Fruit fly (Drosophila melanogaster): ENCODE measurements around the gene JIL-1.

JIL-1 gene

DNA sequence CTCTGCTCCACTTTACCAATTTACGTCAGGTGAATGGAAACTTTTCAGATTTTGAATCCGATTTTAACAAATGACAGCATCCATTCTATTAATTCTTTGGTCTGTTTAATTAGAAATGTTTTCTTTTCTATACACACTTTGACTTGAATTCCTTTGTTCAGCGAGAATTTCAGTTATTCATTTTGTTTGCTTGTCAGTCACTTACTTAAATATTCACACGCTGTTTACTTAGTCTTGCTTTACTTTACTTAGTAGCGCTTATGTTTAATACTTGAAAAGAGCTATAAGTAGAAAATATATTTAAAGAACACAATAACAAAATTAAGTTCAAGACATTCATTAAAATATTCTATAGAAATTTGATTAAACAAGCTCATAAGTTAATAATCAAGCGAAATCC is 14.4 kb upstream of the JIL-1 start, which contains the start of gene CG32073:
TSS of gene CG32073 (minus strand) at position 151 of the 400 bp plus-strand sequence.
- TF ChIP-seq fru (GFP tag; optimal IDR thresholded peaks at IDR 0.05) (no peak), woc (GFP tag; optimal IDR thresholded peaks at IDR 0.05) (no peak), ey (GFP tag; optimal IDR thresholded peaks at IDR 0.05) (no peak), dmrt93B (GFP tag; optimal IDR thresholded peaks at IDR 0.05) (no peak), Mio (GFP tag; optimal IDR thresholded peaks at IDR 0.05) (no peak), brk (GFP tag; optimal IDR thresholded peaks at IDR 0.05) (no peak)

DNA sequence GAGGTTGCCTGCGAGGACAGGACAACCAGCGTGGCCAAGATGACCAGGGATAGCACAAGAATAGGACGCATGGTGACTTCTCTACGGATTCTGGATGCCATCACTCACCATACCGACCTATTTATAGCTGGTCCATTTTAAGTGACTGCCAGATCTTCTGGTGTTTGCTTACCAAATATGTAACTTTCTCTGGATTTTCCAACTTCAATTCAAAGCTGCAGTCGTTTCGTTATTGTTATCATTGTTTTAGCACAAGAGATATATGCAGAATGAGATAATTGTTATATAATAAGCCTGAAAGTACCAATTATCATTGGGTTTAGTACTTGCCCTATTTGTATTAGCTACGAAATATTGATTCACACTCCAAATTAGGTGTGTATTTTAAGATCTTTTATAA is 10.8 kb upstream of the JIL-1 start, which contains the start of gene CG32071:
TSS of gene CG32071 (minus strand) at position 101 of the 400 bp plus-strand sequence.
- TF ChIP-seq CG9705 (GFP tag; optimal IDR thresholded peaks at IDR 0.05), result no peak
- no peak for TF ChIP-seq foxo (GFP tag; optimal IDR thresholded peaks at IDR 0.05)
- TF ChIP-seq pan (optimal IDR thresholded peaks at IDR 0.05), result no peak
- TF ChIP-seq fru (GFP tag; optimal IDR thresholded peaks at IDR 0.05), result no peak
- no peak for TF ChIP-seq Sp1 (GFP tag; optimal IDR thresholded peaks at IDR 0.05)

DNA sequence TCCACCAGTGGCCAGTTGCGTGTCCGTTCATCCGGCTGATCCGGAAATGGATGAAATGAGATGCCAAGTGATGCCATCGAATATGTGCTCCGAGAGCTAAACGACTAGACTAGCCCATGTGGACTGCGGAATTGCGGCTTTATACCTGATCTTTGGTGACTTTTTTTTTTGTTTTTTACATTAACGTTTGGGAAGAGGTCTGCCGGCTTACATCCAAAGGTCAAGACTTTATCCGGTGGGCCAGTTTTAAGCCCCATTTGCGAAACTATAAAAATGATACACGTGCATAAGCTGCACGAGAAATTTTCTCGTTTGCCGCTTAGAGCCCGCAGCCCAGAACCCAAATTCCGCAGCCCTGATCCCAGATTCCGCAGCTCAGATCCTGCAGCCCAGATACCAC is 9.9 kb upstream of the JIL-1 start, which contains the start of gene Elo68alpha:
TSS of gene Elo68alpha (minus strand) at position 101 of the 400 bp plus-strand sequence.
- TF ChIP-seq woc (GFP tag; optimal IDR thresholded peaks at IDR 0.05), result no peak
- TF ChIP-seq Sp1 (GFP tag; optimal IDR thresholded peaks at IDR 0.05), result no peak
- no peak for TF ChIP-seq foxo (GFP tag; optimal IDR thresholded peaks at IDR 0.05)
- no peak for TF ChIP-seq Hnf4 (GFP tag; optimal IDR thresholded peaks at IDR 0.05)
- no peak for TF ChIP-seq Myc (optimal IDR thresholded peaks at IDR 0.05)
- no peak for TF ChIP-seq fru (GFP tag; optimal IDR thresholded peaks at IDR 0.05)
- TF ChIP-seq Jra (GFP tag; optimal IDR thresholded peaks at IDR 0.05), result no peak
- TF ChIP-seq CG9705 (GFP tag; optimal IDR thresholded peaks at IDR 0.05), result no peak
- TF ChIP-seq Abd-B (GFP tag; optimal IDR thresholded peaks at IDR 0.05), result no peak

DNA sequence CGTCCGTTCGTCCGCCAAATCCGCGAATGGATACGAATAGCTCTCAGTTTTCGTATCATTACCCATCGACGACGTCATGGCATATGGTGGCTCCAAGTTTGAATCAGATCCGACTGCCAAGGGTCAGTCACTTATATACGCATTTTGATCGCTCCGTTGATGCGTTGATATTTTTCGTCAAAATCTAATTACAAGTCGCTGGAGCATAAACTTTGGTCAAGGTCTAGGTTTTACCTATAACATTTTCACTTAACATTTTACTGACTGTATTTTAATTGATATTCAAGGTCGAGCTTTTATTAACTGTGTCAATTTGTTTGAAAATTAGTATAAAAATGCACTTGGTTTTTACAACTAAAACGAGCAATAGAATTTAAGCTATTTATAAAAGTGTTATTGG is 8.6 kb upstream of the JIL-1 start, which contains the start of gene Elo68beta:
TSS of gene Elo68beta (minus strand) at position 101 of the 400 bp plus-strand sequence.
- no peak for TF ChIP-seq dmrt93B (GFP tag; optimal IDR thresholded peaks at IDR 0.05)
- no peak for TF ChIP-seq dl (GFP tag; optimal IDR thresholded peaks at IDR 0.05; ENCODE audit: insufficient read depth in 1 of 2, partially characterized antibody in 2 of 2)
- TF ChIP-seq Dif (GFP tag; optimal IDR thresholded peaks at IDR 0.05; ENCODE audit: partially characterized antibody), result no peak
- TF ChIP-seq h (GFP tag; optimal IDR thresholded peaks at IDR 0.05), result no peak
- no peak for TF ChIP-seq OdsH (GFP tag; optimal IDR thresholded peaks at IDR 0.05)
- no peak for TF ChIP-seq Hr78 (GFP tag; optimal IDR thresholded peaks at IDR 0.05)
- no peak for TF ChIP-seq Hr83 (GFP tag; optimal IDR thresholded peaks at IDR 0.05; ENCODE audit: poor library complexity, severe bottlenecking)
- TF ChIP-seq Myc (optimal IDR thresholded peaks at IDR 0.05), result no peak
- TF ChIP-seq pan (optimal IDR thresholded peaks at IDR 0.05), result no peak
- no peak for TF ChIP-seq HLH106 (tag; optimal IDR thresholded peaks at IDR 0.05)
- TF ChIP-seq Mio (GFP tag; optimal IDR thresholded peaks at IDR 0.05), result no peak
- TF ChIP-seq Dfd (GFP tag; optimal IDR thresholded peaks at IDR 0.05), result no peak
- no peak for TF ChIP-seq lola (GFP tag; optimal IDR thresholded peaks at IDR 0.05)
- TF ChIP-seq N (GFP tag; optimal IDR thresholded peaks at IDR 0.05), result no peak
- TF ChIP-seq jim (GFP tag; optimal IDR thresholded peaks at IDR 0.05), result no peak
- TF ChIP-seq Hnf4 (GFP tag; optimal IDR thresholded peaks at IDR 0.05), result no peak
- no peak for TF ChIP-seq GATAd (GFP tag; optimal IDR thresholded peaks at IDR 0.05)
- no peak for TF ChIP-seq psq (GFP tag; optimal IDR thresholded peaks at IDR 0.05)
- no peak for TF ChIP-seq Vsx2 (GFP tag; optimal IDR thresholded peaks at IDR 0.05; ENCODE audit: partially characterized antibody)

DNA sequence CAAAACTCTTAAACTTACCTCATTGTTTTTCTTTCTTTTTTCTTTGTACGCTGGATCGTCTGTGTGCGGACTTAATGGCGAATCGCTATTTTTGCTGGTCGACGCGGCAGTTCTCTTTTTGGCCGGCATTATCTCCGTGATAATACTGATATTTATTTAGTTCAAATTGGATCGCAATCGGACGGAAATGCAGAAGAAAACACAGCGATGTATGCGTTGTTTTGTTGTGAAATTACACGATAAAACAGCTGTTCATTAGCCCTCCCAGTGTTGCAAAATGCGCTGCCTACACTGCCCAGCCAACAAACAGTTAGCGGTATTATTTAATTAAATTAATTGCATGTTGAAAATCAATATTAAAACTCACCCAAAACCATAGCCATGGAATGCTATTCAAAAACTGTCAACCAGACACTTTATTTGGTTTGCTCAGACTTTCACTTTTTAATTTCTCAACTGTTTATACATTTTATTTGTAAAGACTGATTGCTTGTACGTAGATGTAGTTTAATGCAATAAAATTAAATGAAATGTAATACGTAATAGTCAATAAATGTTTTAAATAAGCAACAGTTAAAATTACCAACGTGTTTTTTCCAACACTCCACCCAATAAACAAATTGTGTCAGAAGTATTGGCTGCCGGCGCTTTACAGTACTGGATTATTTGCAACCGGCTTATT is 5.1 kb upstream of the JIL-1 start, which contains the start of the genes Irbp18 and APP-BP1:
TSS of gene Irbp18 (minus strand) at position 205 of the 682 bp plus-strand sequence.
TSS of gene APP-BP1 (plus strand) at position 431 of the 682 bp plus-strand sequence.
- no peak for TF ChIP-seq N (GFP tag; optimal IDR thresholded peaks at IDR 0.05)
- peak; percentile 80 for TF ChIP-seq dsf (GFP tag; optimal IDR thresholded peaks at IDR 0.05; ENCODE audit: borderline replicate concordance)
- TF ChIP-seq Rel (GFP tag; optimal IDR thresholded peaks at IDR 0.05), result peak; percentile 70
- TF ChIP-seq Rel (tag; optimal IDR thresholded peaks at IDR 0.05), result peak; percentile 71
- TF ChIP-seq Hr78 (GFP tag; optimal IDR thresholded peaks at IDR 0.05), result no peak
- TF ChIP-seq h (GFP tag; optimal IDR thresholded peaks at IDR 0.05), result peak; percentile 96
- TF ChIP-seq jim (GFP tag; optimal IDR thresholded peaks at IDR 0.05), result no peak
- TF ChIP-seq usp (GFP tag; optimal IDR thresholded peaks at IDR 0.05), result no peak
- no peak for TF ChIP-seq Vsx2 (GFP tag; optimal IDR thresholded peaks at IDR 0.05; ENCODE audit: partially characterized antibody)
- TF ChIP-seq dmrt93B (GFP tag; optimal IDR thresholded peaks at IDR 0.05), result peak; percentile 86
- TF ChIP-seq Hr83 (GFP tag; optimal IDR thresholded peaks at IDR 0.05; ENCODE audit: poor library complexity, severe bottlenecking), result peak; percentile 82
- TF ChIP-seq Dif (GFP tag; optimal IDR thresholded peaks at IDR 0.05; ENCODE audit: partially characterized antibody), result no peak
- TF ChIP-seq foxo (GFP tag; optimal IDR thresholded peaks at IDR 0.05), result peak; percentile 79 to 96
- peak; percentile 81 for TF ChIP-seq GATAd (GFP tag; optimal IDR thresholded peaks at IDR 0.05)
- peak; percentile 91 for TF ChIP-seq psq (GFP tag; optimal IDR thresholded peaks at IDR 0.05)
- peak; percentile 97 for TF ChIP-seq sv (GFP tag; optimal IDR thresholded peaks at IDR 0.05)
- TF ChIP-seq HLH106 (tag; optimal IDR thresholded peaks at IDR 0.05), result peak; percentile 92
- no peak for TF ChIP-seq CrebA (GFP tag; optimal IDR thresholded peaks at IDR 0.05; ENCODE audit: borderline replicate concordance)
- peak; percentile 47 for TF ChIP-seq Myc (optimal IDR thresholded peaks at IDR 0.05)
- peak; percentile 95 for TF ChIP-seq ey (GFP tag; optimal IDR thresholded peaks at IDR 0.05)
- peak; percentile 39 for TF ChIP-seq Mio (GFP tag; optimal IDR thresholded peaks at IDR 0.05)
- no peak for TF ChIP-seq Abd-B (GFP tag; optimal IDR thresholded peaks at IDR 0.05)
- peak; percentile 93 for TF ChIP-seq tai (GFP tag; optimal IDR thresholded peaks at IDR 0.05)
- no peak for TF ChIP-seq pan (optimal IDR thresholded peaks at IDR 0.05)
- peak; percentile 94 for TF ChIP-seq OdsH (GFP tag; optimal IDR thresholded peaks at IDR 0.05)
- TF ChIP-seq brk (GFP tag; optimal IDR thresholded peaks at IDR 0.05), result peak; percentile 88
- TF ChIP-seq lola (GFP tag; optimal IDR thresholded peaks at IDR 0.05), result no peak
- TF ChIP-seq fru (GFP tag; optimal IDR thresholded peaks at IDR 0.05), result peak; percentile 96
- no peak for TF ChIP-seq Dfd (GFP tag; optimal IDR thresholded peaks at IDR 0.05)
- TF ChIP-seq sage (GFP tag; optimal IDR thresholded peaks at IDR 0.05), result peak; percentile 87
- no peak for TF ChIP-seq dl (GFP tag; optimal IDR thresholded peaks at IDR 0.05; ENCODE audit: insufficient read depth in 1 of 2, partially characterized antibody in 2 of 2)
